Worm (Caenorhabditis elegans) whole organism, mixed stage, embryonic: ENCODE results near the gene ZK662.5.

Experiments
- M03D4.4 ChIP-seq: sonication (generic microtip); optimal IDR thresholded peaks from 2 replicates; lab custom pipeline; 2017; ENCODE audit warnings: mild to moderate bottlenecking, missing genetic modification characterization, missing compliant biosample characterization
- bed-3 ChIP-seq: fragments of 200-800 bp; sonication (Bioruptor generic); optimal IDR thresholded peaks from 3 replicates; lab custom pipeline; 2018; ENCODE audit warnings: mild to moderate bottlenecking, missing genetic modification characterization, moderate library complexity, missing compliant biosample characterization
- ceh-39 ChIP-seq: fragments of 150-350 bp; optimal IDR thresholded peaks from 2 replicates; lab custom pipeline; 2014; ENCODE audit warnings: missing biosample characterization, missing genetic modification characterization
- ceh-43 ChIP-seq: fragments of 200-800 bp; sonication (Bioruptor generic); optimal IDR thresholded peaks from 2 replicates; lab custom pipeline; 2018; ENCODE audit warnings: mild to moderate bottlenecking, missing genetic modification characterization, moderate library complexity, missing compliant biosample characterization
- ceh-83 ChIP-seq: fragments of 200-800 bp; sonication (Bioruptor generic); optimal IDR thresholded peaks from 2 replicates; lab custom pipeline; 2018; ENCODE audit warnings: mild to moderate bottlenecking, missing genetic modification characterization, missing compliant biosample characterization
- ces-1 ChIP-seq: fragments of 150-350 bp; optimal IDR thresholded peaks from 2 replicates; lab custom pipeline; 2014; ENCODE audit warnings: missing biosample characterization, missing genetic modification reagents, missing genetic modification characterization
- cnd-1 ChIP-seq: fragments of 200-800 bp; sonication (Bioruptor generic); optimal IDR thresholded peaks from 2 replicates; lab custom pipeline; 2018; ENCODE audit warnings: mild to moderate bottlenecking, missing genetic modification characterization, missing compliant biosample characterization
- elt-1 ChIP-seq: sonication (generic microtip); optimal IDR thresholded peaks from 2 replicates; lab custom pipeline; 2017; ENCODE audit warnings: missing genetic modification characterization, mild to moderate bottlenecking, missing compliant biosample characterization, antibody characterized with exemption, moderate library complexity, borderline replicate concordance; ENCODE audit not compliant: insufficient read depth
- elt-3 ChIP-seq: fragments of 150-350 bp; optimal IDR thresholded peaks from 2 replicates; lab custom pipeline; 2014; ENCODE audit warnings: missing biosample characterization, missing genetic modification characterization
- flh-1 ChIP-seq: fragments of 200-800 bp; sonication (Bioruptor generic); optimal IDR thresholded peaks from 2 replicates; lab custom pipeline; 2018; ENCODE audit warnings: mild to moderate bottlenecking, missing genetic modification characterization, moderate library complexity, missing compliant biosample characterization
- ham-2 ChIP-seq: fragments of 200-800 bp; sonication (Bioruptor generic); optimal IDR thresholded peaks from 2 replicates; lab custom pipeline; 2018; ENCODE audit warnings: mild to moderate bottlenecking, missing genetic modification characterization, missing compliant biosample characterization
- hlh-1 ChIP-seq: fragments of 150-350 bp; optimal IDR thresholded peaks from 2 replicates; lab custom pipeline; 2014; ENCODE audit warnings: missing biosample characterization, missing genetic modification reagents, missing genetic modification characterization
- lin-13 ChIP-seq: fragments of 150-350 bp; optimal IDR thresholded peaks from 2 replicates; lab custom pipeline; 2014; ENCODE audit warnings: missing biosample characterization, missing genetic modification characterization
- lin-32 ChIP-seq: fragments of 200-800 bp; sonication (Bioruptor generic); optimal IDR thresholded peaks from 2 replicates; lab custom pipeline; 2018; ENCODE audit warnings: mild to moderate bottlenecking, missing genetic modification characterization, missing compliant biosample characterization
- lsy-2 ChIP-seq: fragments of 150-350 bp; optimal IDR thresholded peaks from 2 replicates; lab custom pipeline; 2014; ENCODE audit warnings: missing biosample characterization, missing genetic modification characterization
- mab-5 ChIP-seq: fragments of 150-350 bp; optimal IDR thresholded peaks from 2 replicates; lab custom pipeline; 2014; ENCODE audit warnings: missing biosample characterization, missing genetic modification characterization
- mep-1 ChIP-seq: fragments of 150-350 bp; optimal IDR thresholded peaks from 2 replicates; lab custom pipeline; 2017; ENCODE audit warnings: missing biosample characterization, missing genetic modification reagents, missing genetic modification characterization, inconsistent platforms
- mls-2 ChIP-seq: sonication (generic microtip); optimal IDR thresholded peaks from 2 replicates; lab custom pipeline; 2016; ENCODE audit warnings: mild to moderate bottlenecking, missing genetic modification characterization, moderate library complexity, missing compliant biosample characterization
- nhr-12 ChIP-seq: fragments of 150-350 bp; optimal IDR thresholded peaks from 2 replicates; lab custom pipeline; 2014; ENCODE audit warnings: missing biosample characterization, missing genetic modification characterization
- nhr-2 ChIP-seq: fragments of 150-350 bp; optimal IDR thresholded peaks from 2 replicates; lab custom pipeline; 2014; ENCODE audit warnings: missing biosample characterization, missing genetic modification characterization
- nhr-237 ChIP-seq: fragments of 150-350 bp; optimal IDR thresholded peaks from 2 replicates; lab custom pipeline; 2014; ENCODE audit warnings: missing biosample characterization, missing genetic modification characterization
- nhr-28 ChIP-seq: fragments of 150-350 bp; optimal IDR thresholded peaks from 2 replicates; lab custom pipeline; 2014; ENCODE audit warnings: missing biosample characterization, missing genetic modification characterization
- nhr-76 ChIP-seq: sonication (generic microtip); optimal IDR thresholded peaks from 2 replicates; lab custom pipeline; 2017; ENCODE audit warnings: missing biosample characterization, missing genetic modification characterization
- sem-2 ChIP-seq: fragments of 200-800 bp; sonication (Bioruptor generic); optimal IDR thresholded peaks from 2 replicates; lab custom pipeline; 2018; ENCODE audit warnings: mild to moderate bottlenecking, missing genetic modification characterization, missing compliant biosample characterization
- snpc-4 ChIP-seq: fragments of 150-350 bp; optimal IDR thresholded peaks from 2 replicates; lab custom pipeline; 2014; ENCODE audit warnings: missing biosample characterization, missing genetic modification characterization
- sptf-1 ChIP-seq: sonication (generic microtip); optimal IDR thresholded peaks from 2 replicates; lab custom pipeline; 2017; ENCODE audit warnings: mild to moderate bottlenecking, missing genetic modification characterization, moderate library complexity, missing compliant biosample characterization
- tbx-8 ChIP-seq: fragments of 200-800 bp; sonication (Bioruptor generic); optimal IDR thresholded peaks from 2 replicates; lab custom pipeline; 2018; ENCODE audit warnings: mild to moderate bottlenecking, missing genetic modification characterization, moderate library complexity, missing compliant biosample characterization
- unc-120 ChIP-seq: sonication (generic microtip); optimal IDR thresholded peaks from 2 replicates; lab custom pipeline; 2017; ENCODE audit warnings: missing genetic modification characterization, missing compliant biosample characterization; ENCODE audit not compliant: poor library complexity, severe bottlenecking
- unc-39 ChIP-seq: fragments of 150-350 bp; optimal IDR thresholded peaks from 2 replicates; lab custom pipeline; 2014; ENCODE audit warnings: missing biosample characterization, missing genetic modification characterization
- unc-62 ChIP-seq: fragments of 150-350 bp; optimal IDR thresholded peaks from 2 replicates; lab custom pipeline; 2014; ENCODE audit warnings: missing biosample characterization, missing genetic modification reagents, missing genetic modification characterization
- zip-8 ChIP-seq: fragments of 150-350 bp; optimal IDR thresholded peaks from 2 replicates; lab custom pipeline; 2014; ENCODE audit warnings: missing biosample characterization, missing genetic modification characterization
- ztf-11 ChIP-seq: fragments of 150-350 bp; optimal IDR thresholded peaks from 2 replicates; lab custom pipeline; 2014; ENCODE audit warnings: missing biosample characterization, missing genetic modification characterization

Gene ZK662.5

ce11 chrX:15768532-15768931, 47.1 kb downstream of the ZK662.5 start:
- TF ChIP-seq snpc-4, result no peak
- TF ChIP-seq mls-2 (tag; lab: Kevin White, UChicago), result no peak
- TF ChIP-seq cnd-1 (tag; lab: Kevin White, UChicago), result no peak
- TF ChIP-seq unc-62 (GFP tag; lab: Kevin White, UChicago), result no peak
- no peak for TF ChIP-seq unc-39
- no peak for TF ChIP-seq sptf-1
- TF ChIP-seq sem-2 (GFP tag; lab: Kevin White, UChicago), result no peak
- no peak for TF ChIP-seq elt-1 (tag; lab: Kevin White, UChicago)
- TF ChIP-seq elt-3 (tag; lab: Kevin White, UChicago), result no peak
- no peak for TF ChIP-seq ham-2 (GFP tag; lab: Kevin White, UChicago)
- no peak for TF ChIP-seq mep-1 (tag; lab: Kevin White, UChicago)
- TF ChIP-seq hlh-1, result no peak
- TF ChIP-seq bed-3, result no peak
- no peak for TF ChIP-seq ceh-43 (GFP tag; lab: Kevin White, UChicago)
- no peak for TF ChIP-seq nhr-12 (tag; lab: Kevin White, UChicago)
- TF ChIP-seq unc-120 (tag; lab: Kevin White, UChicago), result no peak
- no peak for TF ChIP-seq nhr-28 (tag; lab: Kevin White, UChicago)

ce11 chrX:15769895-15770559, 48.6 kb downstream of the ZK662.5 start:
- no peak for TF ChIP-seq ceh-39 (tag; lab: Kevin White, UChicago)
- TF ChIP-seq snpc-4, result no peak
- TF ChIP-seq ztf-11 (tag; lab: Kevin White, UChicago), result no peak
- no peak for TF ChIP-seq M03D4.4 (tag; lab: Kevin White, UChicago)
- no peak for TF ChIP-seq hlh-1
- no peak for TF ChIP-seq sem-2 (GFP tag; lab: Kevin White, UChicago)
- no peak for TF ChIP-seq unc-39
- no peak for TF ChIP-seq nhr-2 (tag; lab: Kevin White, UChicago)
- no peak for TF ChIP-seq cnd-1 (tag; lab: Kevin White, UChicago)
- no peak for TF ChIP-seq nhr-28 (tag; lab: Kevin White, UChicago)

ce11 chrX:15770787-15771186, 49.3 kb downstream of the ZK662.5 start:
- no peak for TF ChIP-seq ces-1
- TF ChIP-seq cnd-1 (tag; lab: Kevin White, UChicago), result no peak
- no peak for TF ChIP-seq unc-62 (GFP tag; lab: Kevin White, UChicago)
- no peak for TF ChIP-seq nhr-237 (tag; lab: Kevin White, UChicago)
- no peak for TF ChIP-seq elt-1 (tag; lab: Kevin White, UChicago)
- no peak for TF ChIP-seq ztf-11 (tag; lab: Kevin White, UChicago)
- no peak for TF ChIP-seq M03D4.4 (tag; lab: Kevin White, UChicago)
- no peak for TF ChIP-seq sem-2 (GFP tag; lab: Kevin White, UChicago)
- no peak for TF ChIP-seq lsy-2
- no peak for TF ChIP-seq mab-5 (tag; lab: Kevin White, UChicago)

ce11 chrX:15771411-15771810, 50.0 kb downstream of the ZK662.5 start, which contains the start of gene Y7A5A.1:
Y7A5A.1 (minus strand) TSS chrX:15771493.
- TF ChIP-seq ham-2 (GFP tag; lab: Kevin White, UChicago) (no peak), hlh-1 (no peak), tbx-8 (no peak), lin-13 (tag; lab: Kevin White, UChicago) (no peak), ces-1 (no peak), mls-2 (tag; lab: Kevin White, UChicago) (no peak), zip-8 (tag; lab: Kevin White, UChicago) (no peak), sptf-1 (no peak), lsy-2 (no peak), nhr-76 (tag; lab: Kevin White, UChicago) (no peak), snpc-4 (no peak), flh-1 (GFP tag; lab: Kevin White, UChicago) (no peak), elt-3 (tag; lab: Kevin White, UChicago) (no peak), ceh-83 (GFP tag; lab: Kevin White, UChicago) (no peak), unc-120 (tag; lab: Kevin White, UChicago) (no peak), lin-32 (GFP tag; lab: Kevin White, UChicago) (no peak), M03D4.4 (tag; lab: Kevin White, UChicago) (no peak)
